Fruit fly (Drosophila melanogaster): ENCODE results near the gene Ziz.

DNA sequence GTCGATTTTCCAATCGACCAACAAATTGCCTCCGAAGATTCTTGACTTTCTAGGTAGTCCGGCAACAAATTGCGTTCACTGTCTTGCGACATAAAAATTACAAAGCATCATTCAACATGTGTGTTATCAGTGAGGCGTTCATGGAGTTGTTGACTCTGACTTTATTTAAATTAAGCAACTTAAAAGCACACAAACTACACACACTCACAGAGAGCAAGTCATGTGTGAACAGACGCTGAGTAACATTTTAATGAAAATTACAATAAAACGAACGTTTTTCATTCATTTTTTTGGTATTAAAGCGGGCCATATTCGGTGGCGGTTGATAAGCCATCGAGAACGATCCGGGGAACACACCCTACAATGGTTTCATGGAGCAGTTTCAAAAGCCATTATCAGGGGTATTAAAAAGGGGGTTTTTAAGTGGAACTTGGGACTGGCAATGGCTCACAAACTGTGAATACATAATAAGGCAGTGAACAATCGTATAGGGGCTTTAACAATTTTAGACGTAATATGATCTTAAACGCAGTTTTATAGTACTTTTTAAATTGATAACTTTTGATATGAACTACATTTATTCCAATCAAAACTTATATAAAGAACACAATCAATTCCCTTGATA lies 32.1 kb upstream of the Ziz start:
- TF ChIP-seq Sox15 (GFP tag; optimal IDR thresholded peaks at IDR 0.05) (no peak), Ets21C (GFP tag; optimal IDR thresholded peaks at IDR 0.05) (no peak), Smox (GFP tag; optimal IDR thresholded peaks at IDR 0.05) (no peak), Hr39 (GFP tag; optimal IDR thresholded peaks at IDR 0.05) (no peak), Eip78C (GFP tag) (peak; percentile 61), Lpt (GFP tag; optimal IDR thresholded peaks at IDR 0.05) (no peak), CG10631 (GFP tag; optimal IDR thresholded peaks at IDR 0.05) (no peak), Sox14 (GFP tag; optimal IDR thresholded peaks at IDR 0.05) (no peak), Eip75B (GFP tag; optimal IDR thresholded peaks at IDR 0.05) (no peak), CG8119 (GFP tag; IDR thresholded peaks at IDR 0.05) (no peak), CG8632 (GFP tag; optimal IDR thresholded peaks at IDR 0.05) (no peak), Sox102F (GFP tag; optimal IDR thresholded peaks at IDR 0.05) (no peak), achi (GFP tag; optimal IDR thresholded peaks at IDR 0.05) (no peak)
